Worm (Caenorhabditis elegans) whole organism, dauer: ENCODE data around the gene ZK1128.1.

ENCODE experiments used
- unc-62 ChIP-seq: sonication (generic microtip); optimal IDR thresholded peaks from 2 replicates; lab custom pipeline; 2017; ENCODE audit warnings: missing biosample characterization, missing genetic modification reagents, missing genetic modification characterization

Gene ZK1128.1

DNA sequence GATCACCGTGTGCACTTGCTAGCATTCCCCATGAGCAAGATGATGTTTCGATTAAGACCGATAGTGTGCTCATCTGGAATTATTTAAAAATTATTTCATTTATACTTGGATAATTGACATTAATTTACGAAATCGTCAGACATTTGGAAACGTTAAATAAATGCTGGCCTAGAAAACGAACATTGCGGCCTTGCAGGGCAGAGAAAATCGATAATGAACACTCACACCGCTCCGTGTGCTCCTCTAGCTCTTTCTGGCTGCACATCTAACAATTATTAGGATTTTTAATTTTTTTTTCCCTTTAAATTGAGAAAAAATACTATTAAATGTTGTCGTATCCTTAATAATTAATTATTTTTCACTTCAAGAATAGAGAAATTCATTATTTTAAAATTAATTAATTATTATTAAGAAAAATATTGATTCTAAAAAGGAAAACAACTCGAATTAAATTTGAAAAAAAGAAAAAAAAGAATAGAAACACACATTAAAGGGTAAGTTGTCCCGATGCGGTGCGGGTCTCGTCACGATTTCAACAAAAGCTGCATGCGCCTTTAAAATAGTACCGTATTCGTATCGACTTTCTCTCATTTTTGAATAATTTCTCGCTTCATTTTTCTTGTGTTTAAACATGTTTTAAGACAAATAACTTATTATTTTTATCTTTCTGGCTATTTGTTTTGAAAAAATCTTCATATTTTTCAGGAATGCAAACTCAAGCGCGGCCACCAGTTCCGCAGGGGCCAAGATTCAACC is 5.7 kb upstream of the ZK1128.1 start, which contains the start of the genes gtf-2H3 and ham-3:
Gene gtf-2H3 (minus strand): TSS at position 73 of the 756 bp plus-strand sequence.
Gene ham-3 (plus strand): TSS at position 706 of the 756 bp plus-strand sequence.
- TF ChIP-seq unc-62 = no peak

- no peak for TF ChIP-seq unc-62
Observed at ce11 chrIII:10118818-10119217, 4.3 kb upstream of the ZK1128.1 start, which contains the start of gene ZK1128.3. Gene ZK1128.3 (minus strand): TSS chrIII:10118918.

ce11 chrIII:10112958-10113357 is 1.6 kb downstream of the ZK1128.1 start, which contains the start of gene vps-29:
Gene vps-29 (minus strand): TSS chrIII:10113058.
- no peak for TF ChIP-seq unc-62

DNA sequence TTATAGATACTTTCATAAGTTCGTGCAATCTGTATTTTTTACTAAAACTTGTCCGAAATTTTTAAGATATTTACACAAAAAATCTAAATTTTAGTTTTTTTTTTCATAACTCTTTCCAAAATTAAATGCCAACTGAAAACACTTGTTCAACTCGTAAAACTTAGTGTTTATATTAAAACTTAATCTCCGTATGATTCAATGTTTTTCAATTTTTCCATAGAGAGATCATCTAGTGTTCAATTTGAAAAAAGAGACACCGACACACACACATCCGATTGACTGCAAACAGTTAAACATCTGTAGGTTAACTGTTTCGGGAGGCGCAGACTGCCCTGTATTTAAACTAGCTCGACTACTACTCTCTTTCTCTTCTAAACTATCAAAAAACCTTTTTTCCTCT is 5.6 kb downstream of the ZK1128.1 start, which contains the start of gene T16H12.9:
Gene T16H12.9 (plus strand): TSS at position 301 of the 400 bp plus-strand sequence.
- TF ChIP-seq unc-62 = no peak

DNA sequence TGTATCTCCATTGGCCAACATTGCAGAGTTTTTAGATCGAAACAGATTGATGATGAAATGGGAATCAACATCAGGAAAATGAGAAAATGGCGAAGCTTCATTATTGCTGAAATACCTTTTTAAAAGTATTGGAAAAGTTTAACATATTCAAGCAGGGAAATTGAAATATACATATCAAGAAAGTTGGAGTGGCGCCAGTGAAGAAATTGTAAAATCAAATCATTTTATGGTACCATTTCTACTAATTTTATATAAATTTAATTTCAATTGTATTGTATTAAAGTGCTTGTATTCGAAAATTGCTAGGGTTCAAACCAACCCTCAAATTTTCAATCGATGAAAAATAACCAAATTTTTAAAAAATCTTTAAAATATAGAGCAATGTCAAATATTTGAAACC is 8.2 kb downstream of the ZK1128.1 start, which contains the start of gene srt-55:
Gene srt-55 (minus strand): TSS at position 101 of the 400 bp plus-strand sequence.
- TF ChIP-seq unc-62 = no peak

ce11 chrIII:10101352-10101751 is 13.2 kb downstream of the ZK1128.1 start, which contains the start of gene kel-10:
Gene kel-10 (minus strand): TSS chrIII:10101452.
- no peak for TF ChIP-seq unc-62

ce11 chrIII:10097981-10098380 is 16.6 kb downstream of the ZK1128.1 start, which contains the start of gene spop-1:
Gene spop-1 (minus strand): TSS chrIII:10098081.
- no peak for TF ChIP-seq unc-62

DNA sequence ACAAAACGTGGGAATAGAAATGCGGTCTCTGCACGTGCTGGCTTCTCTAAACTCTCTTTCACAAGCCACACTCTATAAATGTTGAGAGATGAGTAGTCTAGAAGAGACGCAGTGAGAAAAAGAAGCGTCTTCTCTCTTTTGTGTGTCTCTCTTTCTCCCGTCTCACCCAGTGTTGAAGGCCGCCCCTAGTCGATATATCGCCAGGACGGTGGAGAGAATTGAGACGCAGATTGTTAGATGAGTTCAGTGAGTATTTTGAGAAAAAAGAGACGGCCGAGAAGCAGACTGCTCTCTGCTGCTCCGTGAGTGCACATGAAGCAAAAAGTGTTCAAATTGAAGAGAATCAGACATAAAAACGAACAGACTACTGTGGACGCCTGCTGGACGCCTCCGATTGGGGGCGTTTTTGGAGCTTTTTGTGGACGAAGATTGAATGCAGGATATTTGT is 18.0 kb downstream of the ZK1128.1 start:
- no peak for TF ChIP-seq unc-62

ce11 chrIII:10095377-10095776 is 19.2 kb downstream of the ZK1128.1 start:
- TF ChIP-seq unc-62 = no peak

ce11 chrIII:10094538-10094937 is 20.0 kb downstream of the ZK1128.1 start:
- TF ChIP-seq unc-62 = no peak

DNA sequence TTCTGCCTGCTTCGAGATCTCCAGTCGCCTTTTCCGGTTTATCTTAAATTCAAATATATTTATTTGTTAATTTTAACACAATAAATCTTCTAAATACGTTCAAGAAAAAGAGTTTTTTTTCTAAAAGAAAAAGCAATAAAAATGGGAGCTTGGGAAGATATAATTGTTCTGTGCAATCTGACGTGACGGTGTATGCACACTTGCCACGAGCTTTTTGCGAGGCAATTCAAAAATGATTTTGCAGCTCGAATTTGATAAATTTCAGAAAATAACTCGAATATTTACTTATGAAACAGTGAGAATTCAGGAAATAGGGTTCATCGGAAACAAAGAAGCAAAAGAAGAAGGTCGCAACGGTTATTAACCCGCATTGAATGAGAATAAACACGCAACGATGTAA is 21.5 kb downstream of the ZK1128.1 start:
- no peak for TF ChIP-seq unc-62

DNA sequence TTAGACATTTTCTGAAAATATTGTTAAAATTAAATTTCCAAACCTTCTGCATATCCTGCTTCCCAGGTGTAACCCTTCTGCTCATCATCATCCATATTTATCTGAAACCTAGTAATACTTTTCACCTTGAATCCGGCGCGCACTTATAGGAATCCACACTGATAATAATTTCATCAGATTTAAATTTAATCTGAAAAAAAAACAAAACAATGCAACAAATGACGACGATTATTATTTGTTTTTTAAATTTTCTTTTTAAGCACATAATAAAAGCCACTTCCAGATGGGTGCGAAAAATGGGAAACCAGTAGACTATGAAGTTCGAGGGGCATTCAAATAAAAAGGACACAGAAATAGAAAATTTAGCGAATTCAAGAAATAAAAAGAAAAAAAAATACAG is 23.9 kb downstream of the ZK1128.1 start, which contains the start of gene gtf-2H2C:
Gene gtf-2H2C (minus strand): TSS at position 101 of the 400 bp plus-strand sequence.
- no peak for TF ChIP-seq unc-62

DNA sequence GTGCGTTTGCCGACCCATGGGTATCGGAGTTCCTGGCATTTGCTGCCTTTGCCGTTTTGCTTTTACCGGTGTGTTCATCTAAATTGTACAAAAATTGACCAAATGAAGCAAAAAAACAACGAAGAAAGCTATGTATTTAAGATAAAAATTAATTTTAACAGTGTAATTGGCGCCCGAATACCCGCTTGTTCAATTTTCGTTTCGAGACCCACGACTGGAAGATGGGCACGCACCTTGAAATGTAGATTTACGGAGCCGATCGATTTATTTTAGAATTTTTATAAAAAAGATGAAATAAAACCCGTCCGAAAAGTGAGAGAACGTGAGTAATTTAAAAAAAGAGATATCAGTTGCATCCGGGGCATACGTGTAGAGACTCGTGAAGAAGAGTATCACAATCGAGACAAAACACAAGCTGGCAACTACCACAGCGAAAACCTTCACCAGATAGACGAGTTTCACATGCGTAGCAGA is 26.0 kb downstream of the ZK1128.1 start, which contains the start of gene hal-2:
Gene hal-2 (minus strand): TSS at position 424 of the 474 bp plus-strand sequence.
- no peak for TF ChIP-seq unc-62

- no peak for TF ChIP-seq unc-62
Observed at ce11 chrIII:10085983-10086382, 28.6 kb downstream of the ZK1128.1 start, which contains the start of gene T16H12.2. Gene T16H12.2 (plus strand): TSS chrIII:10086283.

DNA sequence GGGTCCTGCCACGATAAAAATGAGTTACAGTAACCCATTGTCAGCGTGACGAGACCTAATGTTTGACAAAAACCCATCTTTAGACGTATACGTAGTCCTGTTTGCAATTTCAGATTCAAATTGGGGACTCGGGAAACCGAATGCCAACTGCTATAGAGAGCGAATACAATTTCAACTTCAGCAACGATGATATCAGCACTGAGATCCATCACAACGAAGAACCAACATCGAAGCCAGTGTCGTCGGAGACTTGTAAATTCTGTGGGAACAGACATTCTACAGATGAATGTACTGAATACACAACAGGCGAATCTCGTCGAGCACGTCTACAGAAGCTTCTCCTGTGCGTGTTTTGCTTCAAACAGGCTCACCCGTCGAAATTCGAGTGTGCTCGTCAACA is 29.0 kb downstream of the ZK1128.1 start:
- no peak for TF ChIP-seq unc-62

DNA sequence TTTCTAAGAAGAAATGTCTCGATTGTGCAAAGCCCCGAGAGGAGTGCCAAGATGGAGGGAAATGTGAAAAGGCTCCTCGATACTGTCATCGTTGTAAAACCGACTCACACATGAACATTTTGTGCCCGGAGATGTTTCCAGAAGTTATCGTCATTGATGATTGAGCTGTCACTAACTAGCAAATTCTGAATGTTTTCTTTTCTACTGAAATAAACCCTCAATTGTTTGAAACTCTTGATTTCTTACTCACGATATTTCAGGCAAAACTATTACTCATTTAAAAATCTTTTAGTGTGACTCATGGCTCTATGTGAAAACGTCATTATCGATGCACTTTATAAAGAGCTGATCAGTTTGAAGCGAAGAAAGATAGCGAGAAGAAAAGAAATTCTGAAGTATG is 29.5 kb downstream of the ZK1128.1 start, which contains the start of gene T16H12.13:
Gene T16H12.13 (plus strand): TSS at position 301 of the 400 bp plus-strand sequence.
- no peak for TF ChIP-seq unc-62

DNA sequence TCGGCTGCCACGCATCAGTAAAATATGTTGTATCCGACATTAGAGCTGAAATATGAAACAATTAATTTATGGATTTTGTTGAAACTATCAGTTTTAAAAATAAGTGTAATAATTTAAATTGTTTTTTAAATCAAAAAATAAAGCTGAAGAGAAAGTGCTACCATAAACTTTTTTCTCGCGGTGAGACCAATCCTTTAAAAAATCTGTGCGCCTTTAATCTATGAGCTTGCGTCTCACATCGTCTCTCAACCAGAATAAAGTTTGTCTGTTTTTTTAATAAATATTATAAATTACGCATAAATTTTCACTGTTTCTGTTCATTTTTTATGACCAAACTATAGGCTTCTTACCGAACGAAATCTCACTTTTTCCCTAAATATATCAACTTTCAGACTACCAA is 31.3 kb downstream of the ZK1128.1 start, which contains the start of gene T16H12.3:
Gene T16H12.3 (minus strand): TSS at position 51 of the 400 bp plus-strand sequence.
- TF ChIP-seq unc-62 = no peak
